Fruit fly (Drosophila melanogaster): Measurements from ENCODE around the gene CG12516.
A peak's percentile ranks its signal among the peaks of the same experiment; 100 is the strongest.

CG12516 gene

dm6 chr3R:28304505-28304904 lies at the start of gene CG12516:
Gene CG12516, minus strand, starts transcription at chr3R:28304605.
- TF ChIP-seq CG17806 (tag; optimal IDR thresholded peaks at IDR 0.05) (no peak), Snoo (tag; optimal IDR thresholded peaks at IDR 0.05) (no peak), CG12605 (GFP tag; IDR thresholded peaks at IDR 0.05) (no peak), CG10348 (GFP tag; IDR thresholded peaks at IDR 0.05) (no peak)

dm6 chr3R:28351942-28352341 lies 47.5 kb upstream of the CG12516 start, which contains the start of gene Or98b:
Gene Or98b, plus strand, starts transcription at chr3R:28352242.
- no peak for TF ChIP-seq EcR (GFP tag; optimal IDR thresholded peaks at IDR 0.05)
- no peak for TF ChIP-seq CG12605 (GFP tag; IDR thresholded peaks at IDR 0.05)
- TF ChIP-seq rn (GFP tag; IDR thresholded peaks at IDR 0.05), result no peak
- no peak for TF ChIP-seq CG8159 (tag; optimal IDR thresholded peaks at IDR 0.05)
- TF ChIP-seq CG9948 (tag; optimal IDR thresholded peaks at IDR 0.05), result no peak
- no peak for TF ChIP-seq Snoo (tag; optimal IDR thresholded peaks at IDR 0.05)
- no peak for TF ChIP-seq CG8301 (tag; optimal IDR thresholded peaks at IDR 0.05)
- TF ChIP-seq CG13204 (GFP tag; optimal IDR thresholded peaks at IDR 0.05), result no peak
- TF ChIP-seq CG17806 (tag; optimal IDR thresholded peaks at IDR 0.05), result no peak

- TF ChIP-seq CG4496 (GFP tag; IDR thresholded peaks at IDR 0.05) (0 out of 3 replicates have a peak, but pooled peaks have one; percentile 32), D1 (tag; optimal IDR thresholded peaks at IDR 0.05) (peak; percentile 52), Pif1B (GFP tag; optimal IDR thresholded peaks at IDR 0.05) (no peak)
Measured at dm6 chr3R:28345287-28345686, 40.9 kb upstream of the CG12516 start.

- no peak for TF ChIP-seq CG34367 (tag; optimal IDR thresholded peaks at IDR 0.05)
- no peak for TF ChIP-seq CG15710 (tag; optimal IDR thresholded peaks at IDR 0.05)
- no peak for TF ChIP-seq Pif1B (GFP tag; optimal IDR thresholded peaks at IDR 0.05)
- peak; percentile 16 for TF ChIP-seq CG8301 (tag; optimal IDR thresholded peaks at IDR 0.05)
- TF ChIP-seq CG10348 (GFP tag; IDR thresholded peaks at IDR 0.05), result no peak
- TF ChIP-seq CG8159 (tag; optimal IDR thresholded peaks at IDR 0.05), result no peak
- no peak for TF ChIP-seq Pif1A (GFP tag; optimal IDR thresholded peaks at IDR 0.05)
- no peak for TF ChIP-seq EcR (GFP tag; optimal IDR thresholded peaks at IDR 0.05)
- TF ChIP-seq CG4496 (GFP tag; IDR thresholded peaks at IDR 0.05), result peak; percentile 45; the same call in 1 of the 3 replicates
- peak; percentile 18; the same call in 1 of the 2 replicates for TF ChIP-seq CG12605 (GFP tag; IDR thresholded peaks at IDR 0.05)
- TF ChIP-seq Ets98B (GFP tag; IDR thresholded peaks at IDR 0.05), result peak; percentile 18
- TF ChIP-seq fd96Ca (GFP tag; IDR thresholded peaks at IDR 0.05), result peak; percentile 18; the same call in 2 of the 3 replicates
- TF ChIP-seq CG14655 (GFP tag; optimal IDR thresholded peaks at IDR 0.05), result peak; percentile 47
- TF ChIP-seq gl (tag; optimal IDR thresholded peaks at IDR 0.05), result no peak
Measured at dm6 chr3R:28340606-28340999, 36.2 kb upstream of the CG12516 start.

dm6 chr3R:28339654-28340605 lies 35.5 kb upstream of the CG12516 start, which contains the start of the genes Gfat2 and Moca-cyp:
Gene Gfat2, minus strand, starts transcription at chr3R:28339765.
Gene Moca-cyp, plus strand, starts transcription at chr3R:28340334.
- no peak for TF ChIP-seq gl (tag; optimal IDR thresholded peaks at IDR 0.05)
- 0 out of 2 replicates have a peak, but pooled peaks have one; percentile 18 for TF ChIP-seq CG12605 (GFP tag; IDR thresholded peaks at IDR 0.05)
- TF ChIP-seq D1 (tag; optimal IDR thresholded peaks at IDR 0.05), result no peak
- TF ChIP-seq rn (GFP tag; IDR thresholded peaks at IDR 0.05), result 0 out of 2 replicates have a peak, but pooled peaks have one; percentile 48
- no peak for TF ChIP-seq CG10348 (GFP tag; IDR thresholded peaks at IDR 0.05)
- peak; percentile 69 for TF ChIP-seq Ets98B (GFP tag; IDR thresholded peaks at IDR 0.05)
- peak; percentile 57 for TF ChIP-seq CG14655 (GFP tag; optimal IDR thresholded peaks at IDR 0.05)
- peak; percentile 6 for TF ChIP-seq CG8301 (tag; optimal IDR thresholded peaks at IDR 0.05)
- peak; percentile 44; the same call in 1 of the 2 replicates for TF ChIP-seq CG32121 (GFP tag; IDR thresholded peaks at IDR 0.05)
- TF ChIP-seq CG15710 (tag; optimal IDR thresholded peaks at IDR 0.05), result peak; percentile 67
- peak; percentile 9; the same call in 1 of the 3 replicates for TF ChIP-seq fd96Ca (GFP tag; IDR thresholded peaks at IDR 0.05)
- TF ChIP-seq Pif1B (GFP tag; optimal IDR thresholded peaks at IDR 0.05), result no peak
- peak; percentile 42 for TF ChIP-seq Snoo (tag; optimal IDR thresholded peaks at IDR 0.05)
- TF ChIP-seq CG34367 (tag; optimal IDR thresholded peaks at IDR 0.05), result peak; percentile 33
- TF ChIP-seq CG4496 (GFP tag; IDR thresholded peaks at IDR 0.05), result peak; percentile 73
- TF ChIP-seq CG9948 (tag; optimal IDR thresholded peaks at IDR 0.05), result peak; percentile 49
- peak; percentile 43 for TF ChIP-seq Pif1A (GFP tag; optimal IDR thresholded peaks at IDR 0.05)
- peak; percentile 46 for TF ChIP-seq CG17806 (tag; optimal IDR thresholded peaks at IDR 0.05)
- TF ChIP-seq EcR (GFP tag; optimal IDR thresholded peaks at IDR 0.05), result no peak
- peak; percentile 62 for TF ChIP-seq CG8159 (tag; optimal IDR thresholded peaks at IDR 0.05)

- TF ChIP-seq CG8301 (tag; optimal IDR thresholded peaks at IDR 0.05) (no peak), CG32121 (GFP tag; IDR thresholded peaks at IDR 0.05) (peak; percentile 64), CG13204 (GFP tag; optimal IDR thresholded peaks at IDR 0.05) (no peak), Pif1B (GFP tag; optimal IDR thresholded peaks at IDR 0.05) (no peak), gl (tag; optimal IDR thresholded peaks at IDR 0.05) (no peak), CG17806 (tag; optimal IDR thresholded peaks at IDR 0.05) (no peak), rn (GFP tag; IDR thresholded peaks at IDR 0.05) (no peak), CG4496 (GFP tag; IDR thresholded peaks at IDR 0.05) (0 out of 3 replicates have a peak, but pooled peaks have one; percentile 35), CG9948 (tag; optimal IDR thresholded peaks at IDR 0.05) (no peak), fd96Ca (GFP tag; IDR thresholded peaks at IDR 0.05) (peak; percentile 76; the same call in 2 of the 3 replicates), CG34367 (tag; optimal IDR thresholded peaks at IDR 0.05) (no peak), CG14655 (GFP tag; optimal IDR thresholded peaks at IDR 0.05) (no peak), Ets98B (GFP tag; IDR thresholded peaks at IDR 0.05) (peak; percentile 45; the same call in 1 of the 2 replicates), Snoo (tag; optimal IDR thresholded peaks at IDR 0.05) (peak; percentile 27), CG10348 (GFP tag; IDR thresholded peaks at IDR 0.05) (no peak), CG8159 (tag; optimal IDR thresholded peaks at IDR 0.05) (peak; percentile 11), CG12605 (GFP tag; IDR thresholded peaks at IDR 0.05) (no peak), EcR (GFP tag; optimal IDR thresholded peaks at IDR 0.05) (no peak), D1 (tag; optimal IDR thresholded peaks at IDR 0.05) (no peak), Pif1A (GFP tag; optimal IDR thresholded peaks at IDR 0.05) (peak; percentile 35), CG15710 (tag; optimal IDR thresholded peaks at IDR 0.05) (no peak)
Measured at dm6 chr3R:28336046-28336771, 31.8 kb upstream of the CG12516 start, which contains the start of gene larp. Gene larp, minus strand, starts transcription at chr3R:28336440.

Data from whole organism, pupa.